Worm (Caenorhabditis elegans) whole organism, L4/young adult: Measurements from ENCODE around the gene Y38E10A.28.

Experiments used
- dao-5 ChIP-seq: sonication (generic microtip); optimal IDR thresholded peaks from 2 replicates; lab custom pipeline; 2016; ENCODE audit warnings: missing genotype, missing genetic modification characterization, moderate library complexity, missing compliant biosample characterization
- him-1 ChIP-seq: sonication (generic microtip); optimal IDR thresholded peaks from 2 replicates; lab custom pipeline; 2016; ENCODE audit warnings: missing genotype, missing genetic modification reagents, missing genetic modification characterization, missing compliant biosample characterization

ce11 chrII:12621908-12622566 lies 7.5 kb upstream of the Y38E10A.28 start, which contains the start of gene nspe-8:
- TF ChIP-seq dao-5 (tag; lab: Kevin White, UChicago) = no peak
- TF ChIP-seq him-1 = no peak
